Fruit fly (Drosophila melanogaster) whole organism, embryonic: Measurements from ENCODE around the gene CG11920.

Experiments used
- CG1024 ChIP-seq: fragments of 200-800 bp; sonication (Bioruptor generic); IDR thresholded peaks from 2 replicates; pipeline ENCODE4 v1.3.6; 2022; ENCODE audit warnings: missing biosample characterization, missing genetic modification characterization
- CG11398 ChIP-seq: fragments of 200-800 bp; sonication (Bioruptor generic); optimal IDR thresholded peaks from 2 replicates; lab custom pipeline; 2016; ENCODE audit warnings: missing biosample characterization, missing genetic modification characterization
- CG12219 ChIP-seq: fragments of 200-800 bp; sonication (Bioruptor generic); optimal IDR thresholded peaks from 3 replicates; lab custom pipeline; 2018; ENCODE audit warnings: missing biosample characterization, mild to moderate bottlenecking, missing genetic modification characterization
- CG12942 ChIP-seq: fragments of 200-800 bp; sonication (Bioruptor generic); optimal IDR thresholded peaks from 3 replicates; lab custom pipeline; 2016; ENCODE audit warnings: missing biosample characterization, missing genetic modification characterization
- CG14710 ChIP-seq: fragments of 200-800 bp; sonication (Bioruptor generic); optimal IDR thresholded peaks from 3 replicates; lab custom pipeline; 2019; ENCODE audit warnings: missing biosample characterization, mild to moderate bottlenecking, missing genetic modification characterization, moderate library complexity
- CG16863 ChIP-seq: fragments of 200-800 bp; sonication (Bioruptor generic); optimal IDR thresholded peaks from 3 replicates; lab custom pipeline; 2016; ENCODE audit warnings: missing biosample characterization, missing genetic modification characterization
- CG17359 ChIP-seq: fragments of 200-800 bp; sonication (Bioruptor generic); optimal IDR thresholded peaks from 3 replicates; lab custom pipeline; 2018; ENCODE audit warnings: missing biosample characterization, mild to moderate bottlenecking, missing genetic modification characterization, moderate library complexity
- CG18011 ChIP-seq: fragments of 200-800 bp; sonication (Bioruptor generic); optimal IDR thresholded peaks from 2 replicates; lab custom pipeline; 2017; ENCODE audit warnings: missing biosample characterization, missing genetic modification characterization, mild to moderate bottlenecking, moderate library complexity, missing genotype
- CG2875 ChIP-seq: fragments of 200-800 bp; sonication (Bioruptor generic); optimal IDR thresholded peaks from 2 replicates; lab custom pipeline; 2017; ENCODE audit warnings: missing biosample characterization, mild to moderate bottlenecking, missing genetic modification characterization, missing genetic modification reagents
- CG32532 ChIP-seq: fragments of 200-800 bp; sonication (Bioruptor generic); IDR thresholded peaks from 2 replicates; pipeline ENCODE4 v1.3.6; 2022; ENCODE audit warnings: missing biosample characterization, missing genetic modification characterization
- CG33213 ChIP-seq: fragments of 200-800 bp; sonication (Bioruptor generic); optimal IDR thresholded peaks from 3 replicates; lab custom pipeline; 2016; ENCODE audit warnings: missing biosample characterization, missing genetic modification characterization
- CG3407 ChIP-seq: fragments of 200-800 bp; sonication (Bioruptor generic); optimal IDR thresholded peaks from 2 replicates; lab custom pipeline; 2018; ENCODE audit warnings: missing biosample characterization, mild to moderate bottlenecking, missing genetic modification characterization
- CG4617 ChIP-seq: fragments of 200-800 bp; sonication (Bioruptor generic); optimal IDR thresholded peaks from 3 replicates; lab custom pipeline; 2016; ENCODE audit warnings: missing biosample characterization, missing genetic modification characterization, borderline replicate concordance
- CG5245 ChIP-seq: fragments of 200-800 bp; sonication (Bioruptor generic); optimal IDR thresholded peaks from 3 replicates; lab custom pipeline; 2016; ENCODE audit warnings: missing biosample characterization, missing genetic modification characterization
- CG6254 ChIP-seq: fragments of 200-800 bp; sonication (Bioruptor generic); optimal IDR thresholded peaks from 3 replicates; lab custom pipeline; 2017; ENCODE audit warnings: mild to moderate bottlenecking, missing biosample characterization, missing genetic modification reagents, missing genetic modification characterization
- CG6272 ChIP-seq: fragments of 200-800 bp; sonication (Bioruptor generic); IDR thresholded peaks from 2 replicates; pipeline ENCODE4 v1.3.6; 2022; ENCODE audit warnings: missing biosample characterization, missing genetic modification characterization
- CG6654 ChIP-seq: fragments of 200-800 bp; sonication (Bioruptor generic); optimal IDR thresholded peaks from 2 replicates; lab custom pipeline; 2017; ENCODE audit warnings: missing biosample characterization, mild to moderate bottlenecking, missing genetic modification characterization
- CG6689 ChIP-seq: fragments of 200-800 bp; sonication (Bioruptor generic); IDR thresholded peaks from 2 replicates; pipeline ENCODE4 v1.3.6; 2022; ENCODE audit warnings: missing biosample characterization, missing genetic modification characterization
- CG9876 ChIP-seq: fragments of 200-800 bp; sonication (Bioruptor generic); optimal IDR thresholded peaks from 2 replicates; lab custom pipeline; 2016; ENCODE audit warnings: missing biosample characterization, missing genetic modification characterization
- CoRest ChIP-seq: fragments of 200-800 bp; sonication (Bioruptor generic); optimal IDR thresholded peaks from 3 replicates; lab custom pipeline; 2018; ENCODE audit warnings: missing biosample characterization, mild to moderate bottlenecking, missing genetic modification characterization, moderate library complexity
- Dll ChIP-seq: fragments of 200-800 bp; sonication (Bioruptor generic); IDR thresholded peaks from 4 replicates; pipeline ENCODE4 v1.3.6; 2022; ENCODE audit warnings: missing biosample characterization, missing genetic modification characterization; ENCODE audit not compliant: partially characterized antibody
- Doc2 ChIP-seq: fragments of 200-800 bp; sonication (Bioruptor generic); IDR thresholded peaks from 2 replicates; pipeline ENCODE4 v1.3.6; 2022; ENCODE audit warnings: missing biosample characterization, missing genetic modification characterization
- Dref ChIP-seq: fragments of 200-800 bp; sonication (Bioruptor generic); IDR thresholded peaks from 2 replicates; pipeline ENCODE4 v1.3.6; 2022; ENCODE audit warnings: missing biosample characterization, missing genetic modification characterization
- Elba2 ChIP-seq: fragments of 200-800 bp; sonication (Bioruptor generic); optimal IDR thresholded peaks from 3 replicates; lab custom pipeline; 2016; ENCODE audit warnings: missing biosample characterization, missing genetic modification characterization
- H2.0 ChIP-seq: fragments of 200-800 bp; sonication (Bioruptor generic); IDR thresholded peaks from 2 replicates; pipeline ENCODE4 v1.3.6; 2022; ENCODE audit warnings: missing biosample characterization, missing genetic modification characterization
- Mad ChIP-seq: fragments of 200-800 bp; sonication (Bioruptor generic); optimal IDR thresholded peaks from 2 replicates; lab custom pipeline; 2016; ENCODE audit warnings: missing biosample characterization, missing genetic modification characterization
- Meics ChIP-seq: fragments of 200-800 bp; sonication (Bioruptor generic); optimal IDR thresholded peaks from 2 replicates; lab custom pipeline; 2017; ENCODE audit warnings: missing biosample characterization, mild to moderate bottlenecking, missing genetic modification characterization
- Neu2 ChIP-seq: fragments of 200-800 bp; sonication (Bioruptor generic); optimal IDR thresholded peaks from 3 replicates; lab custom pipeline; 2016; ENCODE audit warnings: missing biosample characterization, missing genetic modification characterization, borderline replicate concordance
- NfI ChIP-seq: fragments of 200-800 bp; sonication (Bioruptor generic); optimal IDR thresholded peaks from 3 replicates; lab custom pipeline; 2018; ENCODE audit warnings: missing biosample characterization, mild to moderate bottlenecking, missing genetic modification characterization, moderate library complexity
- Trl ChIP-seq, 3 experiments: fragments of >200 bp in 2 of 3; fragments of 200-800 bp in 1 of 3; sonication (Bioruptor generic) in 1 of 3; optimal IDR thresholded peaks; 2 replicates in 1 of 3; 3 replicates in 2 of 3; lab custom pipeline; 2016 to 2017; ENCODE audit warnings: missing biosample characterization in 1 of 3, missing genetic modification characterization in 1 of 3
- az2 ChIP-seq: fragments of 200-800 bp; sonication (Bioruptor generic); optimal IDR thresholded peaks from 3 replicates; lab custom pipeline; 2016; ENCODE audit warnings: missing biosample characterization, missing genetic modification characterization
- bowl ChIP-seq: fragments of 200-800 bp; sonication (Bioruptor generic); IDR thresholded peaks from 2 replicates; pipeline ENCODE4 v1.3.6; 2022; ENCODE audit warnings: missing biosample characterization, missing genetic modification characterization
- cwo ChIP-seq: fragments of 200-800 bp; sonication (Bioruptor generic); optimal IDR thresholded peaks from 3 replicates; lab custom pipeline; 2017; ENCODE audit warnings: missing biosample characterization, missing genetic modification characterization, mild to moderate bottlenecking, moderate library complexity, missing genetic modification reagents
- gt ChIP-seq: fragments of 200-800 bp; sonication (Bioruptor generic); IDR thresholded peaks from 2 replicates; pipeline ENCODE4 v1.3.6; 2022; ENCODE audit warnings: missing biosample characterization, missing genetic modification characterization
- jumu ChIP-seq: fragments of 200-800 bp; sonication (Bioruptor generic); optimal IDR thresholded peaks from 3 replicates; lab custom pipeline; 2016; ENCODE audit warnings: missing biosample characterization, missing genetic modification characterization
- nau ChIP-seq: fragments of 200-800 bp; sonication (Bioruptor generic); optimal IDR thresholded peaks from 3 replicates; lab custom pipeline; 2017; ENCODE audit warnings: missing biosample characterization, mild to moderate bottlenecking, missing genetic modification characterization, missing genetic modification reagents
- nerfin-2 ChIP-seq: fragments of 200-800 bp; sonication (Bioruptor generic); IDR thresholded peaks from 2 replicates; pipeline ENCODE4 v1.3.6; 2022; ENCODE audit warnings: missing biosample characterization, missing genetic modification characterization; ENCODE audit not compliant: partially characterized antibody
- nom ChIP-seq: fragments of 200-800 bp; sonication (Bioruptor generic); optimal IDR thresholded peaks from 2 replicates; lab custom pipeline; 2017; ENCODE audit warnings: missing biosample characterization, missing genetic modification characterization, mild to moderate bottlenecking, moderate library complexity, missing genetic modification reagents
- phol ChIP-seq: fragments of 200-800 bp; sonication (Bioruptor generic); optimal IDR thresholded peaks from 3 replicates; lab custom pipeline; 2018; ENCODE audit warnings: missing biosample characterization, mild to moderate bottlenecking, missing genetic modification characterization, moderate library complexity
- pnt ChIP-seq: fragments of 200-800 bp; sonication (Bioruptor generic); optimal IDR thresholded peaks from 3 replicates; lab custom pipeline; 2016; ENCODE audit warnings: missing biosample characterization, missing genetic modification characterization
- scrt ChIP-seq: fragments of 200-800 bp; sonication (Bioruptor generic); optimal IDR thresholded peaks from 2 replicates; lab custom pipeline; 2018; ENCODE audit warnings: missing biosample characterization, mild to moderate bottlenecking, missing genetic modification characterization, moderate library complexity
- sisA ChIP-seq: fragments of 200-800 bp; sonication (Bioruptor generic); IDR thresholded peaks from 2 replicates; pipeline ENCODE4 v1.3.6; 2022; ENCODE audit warnings: missing biosample characterization, missing genetic modification characterization
- slp2 ChIP-seq: fragments of 200-800 bp; sonication (Bioruptor generic); optimal IDR thresholded peaks from 2 replicates; lab custom pipeline; 2016; ENCODE audit warnings: missing biosample characterization, missing genetic modification characterization
- tll ChIP-seq, 2 experiments: fragments of 200-800 bp in 1 of 2; fragments of >200 bp in 1 of 2; sonication (Bioruptor generic) in 1 of 2; optimal IDR thresholded peaks; 2 replicates each; lab custom pipeline; 2017 to 2019; ENCODE audit warnings: missing biosample characterization in 2 of 2, missing genetic modification characterization in 2 of 2, mild to moderate bottlenecking in 1 of 2, moderate library complexity in 1 of 2
- toy ChIP-seq: fragments of 200-800 bp; sonication (Bioruptor generic); IDR thresholded peaks from 2 replicates; pipeline ENCODE4 v1.3.6; 2022; ENCODE audit warnings: missing biosample characterization, missing genetic modification characterization
- tx ChIP-seq: fragments of 200-800 bp; sonication (Bioruptor generic); optimal IDR thresholded peaks from 2 replicates; lab custom pipeline; 2016; ENCODE audit warnings: missing biosample characterization, missing genetic modification characterization
- unc-4 ChIP-seq: fragments of 200-800 bp; sonication (Bioruptor generic); IDR thresholded peaks from 2 replicates; pipeline ENCODE4 v1.3.6; 2022; ENCODE audit warnings: missing biosample characterization, missing genetic modification characterization; ENCODE audit not compliant: partially characterized antibody
- wek ChIP-seq: fragments of 200-800 bp; sonication (Bioruptor generic); optimal IDR thresholded peaks from 3 replicates; lab custom pipeline; 2018; ENCODE audit warnings: missing biosample characterization, mild to moderate bottlenecking, missing genetic modification characterization, moderate library complexity

The CG11920 gene

DNA sequence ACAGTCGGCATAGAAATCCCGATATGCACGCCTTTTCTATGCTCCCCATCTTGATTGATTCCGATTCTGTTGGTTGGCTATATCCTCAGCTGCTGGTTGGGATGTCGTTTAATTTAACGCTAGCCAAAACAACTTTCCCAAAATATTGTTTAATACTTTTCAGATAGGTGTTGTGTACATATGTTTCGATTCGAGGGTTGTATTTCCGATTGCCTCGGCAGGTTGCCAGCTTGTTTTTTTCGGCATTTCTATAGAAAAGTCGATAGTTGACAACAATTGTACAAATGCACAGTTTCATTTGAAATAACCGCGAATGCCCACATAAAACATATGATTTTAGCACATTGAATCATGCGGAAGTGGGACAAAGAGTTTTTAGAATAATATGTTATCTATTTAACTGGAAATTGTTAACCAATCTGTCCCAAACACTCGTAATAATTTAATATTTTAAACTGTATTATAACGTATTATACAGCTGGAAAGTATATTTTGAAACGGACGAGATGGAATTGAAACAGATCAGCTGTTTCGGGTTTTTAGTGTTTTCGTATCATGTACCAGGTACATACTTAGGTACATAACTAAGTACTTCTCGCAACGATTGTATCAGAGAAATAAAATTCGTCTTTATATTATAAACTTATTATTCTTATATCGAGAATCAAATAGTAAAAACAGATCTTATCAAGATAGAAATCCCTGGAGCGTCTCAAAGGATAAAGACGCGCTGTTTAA is 20.1 kb upstream of the CG11920 start, which contains the start of gene CG31109 (continued):
- TF ChIP-seq CG12942 (GFP tag; lab: Kevin White, UChicago) (no peak), CG6689 (GFP tag; lab: Robert Waterston, UW) (no peak), wek (GFP tag; lab: Kevin White, UChicago) (no peak), CG6654 (GFP tag; lab: Kevin White, UChicago) (no peak), Mad (no peak), CG17359 (tag; lab: Kevin White, UChicago) (peak; percentile 2), CG4617 (GFP tag; lab: Kevin White, UChicago) (peak; percentile 60), nau (GFP tag; lab: Kevin White, UChicago) (no peak), scrt (GFP tag; lab: Kevin White, UChicago) (no peak), CG14710 (tag; lab: Kevin White, UChicago) (peak; percentile 70), gt (GFP tag; lab: Robert Waterston, UW) (no peak), nom (GFP tag; lab: Kevin White, UChicago) (peak; percentile 3), jumu (GFP tag; lab: Kevin White, UChicago) (no peak), CoRest (tag; lab: Kevin White, UChicago) (peak; percentile 29), nerfin-2 (GFP tag; lab: Robert Waterston, UW) (no peak), Meics (peak; percentile 20), Trl (optimal IDR thresholded peaks at IDR 0.05; lab: Kevin White, UChicago) (no peak), Trl (GFP tag; optimal IDR thresholded peaks at IDR 0.05; lab: Kevin White, UChicago) (peak; percentile 33), unc-4 (GFP tag; lab: Robert Waterston, UW) (peak; percentile 44; the same call in 1 of the 2 replicates), slp2 (GFP tag; lab: Kevin White, UChicago) (no peak), H2.0 (GFP tag; lab: Robert Waterston, UW) (peak; percentile 35; the same call in 1 of the 2 replicates), CG1024 (GFP tag; lab: Robert Waterston, UW) (no peak), pnt (GFP tag; lab: Kevin White, UChicago) (no peak), Dref (GFP tag; lab: Robert Waterston, UW) (peak; percentile 78), CG5245 (no peak), CG9876 (GFP tag; lab: Kevin White, UChicago) (no peak), tll (GFP tag; optimal IDR thresholded peaks at IDR 0.05; lab: Kevin White, UChicago) (no peak), CG6254 (no peak), bowl (GFP tag; lab: Robert Waterston, UW) (no peak), CG32532 (peak; percentile 31; the same call in 1 of the 2 replicates), CG6272 (GFP tag; lab: Robert Waterston, UW) (no peak), toy (GFP tag; lab: Robert Waterston, UW) (no peak), cwo (GFP tag; lab: Kevin White, UChicago) (no peak), Doc2 (GFP tag; lab: Robert Waterston, UW) (no peak), NfI (GFP tag; lab: Kevin White, UChicago) (no peak), phol (tag; lab: Kevin White, UChicago) (peak; percentile 40), Elba2 (no peak), CG16863 (no peak), Neu2 (GFP tag; lab: Kevin White, UChicago) (no peak), sisA (GFP tag; lab: Robert Waterston, UW) (no peak), az2 (no peak), tx (GFP tag; lab: Kevin White, UChicago) (no peak), CG11398 (no peak), CG12219 (GFP tag; lab: Kevin White, UChicago) (no peak), CG33213 (no peak), Dll (GFP tag; lab: Robert Waterston, UW) (peak; percentile 50; the same call in 1 of the 4 replicates), CG18011 (GFP tag; lab: Kevin White, UChicago) (peak; percentile 8), CG3407 (no peak), CG2875 (GFP tag; lab: Kevin White, UChicago) (no peak)
